Worm (Caenorhabditis elegans): ENCODE results near the gene clec-126.

- TF ChIP-seq ceh-28 (tag; optimal IDR thresholded peaks at IDR 0.05) (no peak), lir-3 (tag; optimal IDR thresholded peaks at IDR 0.05) (no peak), ama-1 (optimal IDR thresholded peaks at IDR 0.05) (no peak), fos-1 (tag; optimal IDR thresholded peaks at IDR 0.05) (no peak), R02D3.7 (tag; optimal IDR thresholded peaks at IDR 0.05) (no peak), zag-1 (tag; optimal IDR thresholded peaks at IDR 0.05) (no peak), snpc-4 (tag; optimal IDR thresholded peaks at IDR 0.05) (no peak), aha-1 (tag) (no peak), lim-7 (GFP tag; IDR thresholded peaks at IDR 0.05) (no peak), ceh-62 (tag; optimal IDR thresholded peaks at IDR 0.05) (no peak), fkh-10 (GFP tag; optimal IDR thresholded peaks at IDR 0.05) (no peak)
These were observed 42.1 kb upstream of the clec-126 start, which contains the start of gene fbxb-104 for ce11 chrII:3477171-3477570.

Measured in whole organism, L4 larva.